Worm (Caenorhabditis elegans): ENCODE measurements around the gene C17B7.14.

- no peak for TF ChIP-seq pha-4 (tag; optimal IDR thresholded peaks at IDR 0.05)
- TF ChIP-seq him-1 (tag; optimal IDR thresholded peaks at IDR 0.05), result no peak
- no peak for TF ChIP-seq T26A5.8 (tag; optimal IDR thresholded peaks at IDR 0.05)
- TF ChIP-seq ets-4 (GFP tag; optimal IDR thresholded peaks at IDR 0.05), result no peak
- no peak for TF ChIP-seq ZK185.1 (tag; optimal IDR thresholded peaks at IDR 0.05; ENCODE audit: poor library complexity, severe bottlenecking)
These were observed 29.5 kb upstream of the C17B7.14 start, which contains the start of gene C17B7.15 for ce11 chrV:3349877-3350276.
